Worm (Caenorhabditis elegans) whole organism, young adult: ENCODE measurements around the gene grd-8.

ENCODE experiments used
- B0019.2 ChIP-seq: fragments of 200-800 bp; sonication (Bioruptor generic); conservative IDR thresholded peaks from 2 replicates; pipeline ENCODE4 v1.3.6; 2022; ENCODE audit warnings: missing genetic modification reagents, missing genetic modification characterization, missing compliant biosample characterization
- B0035.1 ChIP-seq: sonication (generic microtip); optimal IDR thresholded peaks from 2 replicates; lab custom pipeline; 2016; ENCODE audit warnings: missing genetic modification characterization, mild to moderate bottlenecking, missing compliant biosample characterization, missing genotype, missing genetic modification reagents
- C06A6.2 ChIP-seq: fragments of 200-800 bp; sonication (Bioruptor generic); conservative IDR thresholded peaks from 2 replicates; pipeline ENCODE4 v1.3.6; 2022; ENCODE audit warnings: missing genetic modification characterization, missing compliant biosample characterization
- F23B12.7 ChIP-seq: sonication (generic microtip); optimal IDR thresholded peaks from 2 replicates; lab custom pipeline; 2017; ENCODE audit warnings: missing genetic modification characterization, mild to moderate bottlenecking, missing compliant biosample characterization, antibody characterized with exemption, moderate library complexity; ENCODE audit not compliant: insufficient read depth
- Y67H2A.10 ChIP-seq: fragments of 200-800 bp; sonication (Bioruptor generic); conservative IDR thresholded peaks from 2 replicates; pipeline ENCODE4 v1.3.6; 2022; ENCODE audit warnings: missing genetic modification reagents, missing genetic modification characterization, missing compliant biosample characterization
- Y79H2A.3 ChIP-seq: fragments of 200-800 bp; sonication (Bioruptor generic); conservative IDR thresholded peaks from 2 replicates; pipeline ENCODE4 v1.3.6; 2022; ENCODE audit warnings: missing genetic modification reagents, missing genetic modification characterization, missing compliant biosample characterization
- Y95B8A.8 ChIP-seq: fragments of 200-800 bp; sonication (Bioruptor generic); IDR thresholded peaks from 2 replicates; pipeline ENCODE4 v1.3.6; 2022; ENCODE audit warnings: missing genetic modification reagents, missing genetic modification characterization, missing compliant biosample characterization
- akir-1 ChIP-seq: fragments of 200-800 bp; sonication (Bioruptor generic); optimal IDR thresholded peaks from 2 replicates; lab custom pipeline; 2018; ENCODE audit warnings: mild to moderate bottlenecking, missing genetic modification characterization, moderate library complexity, missing compliant biosample characterization
- ama-1 ChIP-seq, 3 experiments: fragments of 150-350 bp in 1 of 3; sonication (generic microtip) in 2 of 3; optimal IDR thresholded peaks; 2 replicates each; lab custom pipeline; 2014 to 2018; ENCODE audit warnings: missing biosample characterization in 2 of 3, missing genetic modification characterization in 2 of 3, missing genetic modification reagents in 2 of 3
- aptf-3 ChIP-seq: fragments of 200-800 bp; sonication (Bioruptor generic); IDR thresholded peaks from 2 replicates; pipeline ENCODE4 v1.3.6; 2022; ENCODE audit warnings: missing genetic modification characterization, missing compliant biosample characterization
- atf-7 ChIP-seq: sonication (generic microtip); optimal IDR thresholded peaks from 2 replicates; lab custom pipeline; 2017; ENCODE audit warnings: mild to moderate bottlenecking, missing genetic modification characterization, missing compliant biosample characterization
- athp-1 ChIP-seq: sonication (generic microtip); optimal IDR thresholded peaks from 2 replicates; lab custom pipeline; 2017; ENCODE audit warnings: mild to moderate bottlenecking, missing genetic modification characterization, missing compliant biosample characterization
- attf-3 ChIP-seq: fragments of 200-800 bp; sonication (Bioruptor generic); conservative IDR thresholded peaks from 2 replicates; pipeline ENCODE4 v1.3.6; 2022; ENCODE audit warnings: missing genetic modification reagents, missing genetic modification characterization, missing compliant biosample characterization
- attf-5 ChIP-seq: fragments of 200-800 bp; sonication (Bioruptor generic); optimal IDR thresholded peaks from 2 replicates; lab custom pipeline; 2018; ENCODE audit warnings: mild to moderate bottlenecking, missing genetic modification characterization, missing compliant biosample characterization
- bed-2 ChIP-seq: fragments of 200-800 bp; sonication (Bioruptor generic); IDR thresholded peaks from 2 replicates; pipeline ENCODE4 v1.3.6; 2022; ENCODE audit warnings: missing genetic modification reagents, missing genetic modification characterization, missing compliant biosample characterization
- ccch-3 ChIP-seq: fragments of 200-800 bp; sonication (Bioruptor generic); optimal IDR thresholded peaks from 2 replicates; lab custom pipeline; 2018; ENCODE audit warnings: mild to moderate bottlenecking, missing genetic modification characterization, missing compliant biosample characterization
- cebp-1 ChIP-seq, 2 experiments: fragments of 200-800 bp in 1 of 2; sonication (Bioruptor generic) in 1 of 2; sonication (generic microtip) in 1 of 2; IDR thresholded peaks in 1 of 2; optimal IDR thresholded peaks in 1 of 2; 2 replicates each; pipeline versions ENCODE4 v1.3.6 to Lab custom; 2017 to 2022; ENCODE audit warnings: missing compliant biosample characterization in 2 of 2, missing genetic modification characterization in 2 of 2, mild to moderate bottlenecking in 1 of 2, missing genetic modification reagents in 1 of 2, moderate library complexity in 1 of 2
- cebp-2 ChIP-seq: fragments of 200-800 bp; sonication (Bioruptor generic); IDR thresholded peaks from 2 replicates; pipeline ENCODE4 v1.3.6; 2022; ENCODE audit warnings: missing genetic modification characterization, missing compliant biosample characterization
- ceh-100 ChIP-seq: fragments of 200-800 bp; sonication (Bioruptor generic); IDR thresholded peaks from 2 replicates; pipeline ENCODE4 v1.3.6; 2022; ENCODE audit warnings: missing genetic modification reagents, missing genetic modification characterization, missing compliant biosample characterization
- ceh-27 ChIP-seq: fragments of 200-800 bp; sonication (Bioruptor generic); optimal IDR thresholded peaks from 2 replicates; lab custom pipeline; 2018; ENCODE audit warnings: mild to moderate bottlenecking, missing genetic modification characterization, moderate library complexity, missing compliant biosample characterization
- dox-1 ChIP-seq: fragments of 200-800 bp; sonication (Bioruptor generic); IDR thresholded peaks from 2 replicates; pipeline ENCODE4 v1.3.6; 2022; ENCODE audit warnings: missing genetic modification reagents, missing genetic modification characterization, missing compliant biosample characterization
- egl-18 ChIP-seq: fragments of 200-800 bp; sonication (Bioruptor generic); IDR thresholded peaks from 2 replicates; pipeline ENCODE4 v1.3.6; 2022; ENCODE audit warnings: missing genetic modification reagents, missing genetic modification characterization, missing compliant biosample characterization
- egrh-3 ChIP-seq: fragments of 200-800 bp; sonication (Bioruptor generic); IDR thresholded peaks from 2 replicates; pipeline ENCODE4 v1.3.6; 2022; ENCODE audit warnings: missing genetic modification reagents, missing genetic modification characterization, missing compliant biosample characterization
- fkh-3 ChIP-seq: sonication (generic microtip); optimal IDR thresholded peaks from 2 replicates; lab custom pipeline; 2016; ENCODE audit warnings: mild to moderate bottlenecking, missing genetic modification characterization, missing compliant biosample characterization
- him-1 ChIP-seq: sonication (generic microtip); optimal IDR thresholded peaks from 2 replicates; lab custom pipeline; 2016; ENCODE audit warnings: missing genotype, missing genetic modification reagents, missing genetic modification characterization, missing compliant biosample characterization
- hmg-1.2 ChIP-seq: fragments of 200-800 bp; sonication (Bioruptor generic); IDR thresholded peaks from 2 replicates; pipeline ENCODE4 v1.3.6; 2022; ENCODE audit warnings: missing genetic modification reagents, missing genetic modification characterization, missing compliant biosample characterization
- lin-40 ChIP-seq: sonication (generic microtip); optimal IDR thresholded peaks from 2 replicates; lab custom pipeline; 2016; ENCODE audit warnings: missing genetic modification characterization, mild to moderate bottlenecking, missing compliant biosample characterization, missing genotype, missing genetic modification reagents
- madf-8 ChIP-seq: fragments of 200-800 bp; sonication (Bioruptor generic); conservative IDR thresholded peaks from 2 replicates; pipeline ENCODE4 v1.3.6; 2022; ENCODE audit warnings: missing genetic modification reagents, missing genetic modification characterization, missing compliant biosample characterization
- mcd-1 ChIP-seq: fragments of 200-800 bp; sonication (Bioruptor generic); IDR thresholded peaks from 2 replicates; pipeline ENCODE4 v1.3.6; 2022; ENCODE audit warnings: missing genetic modification reagents, missing genetic modification characterization, missing compliant biosample characterization
- mel-28 ChIP-seq: sonication (generic microtip); optimal IDR thresholded peaks from 2 replicates; lab custom pipeline; 2016; ENCODE audit warnings: borderline replicate concordance, mild to moderate bottlenecking, missing genetic modification characterization, missing compliant biosample characterization
- mxl-1 ChIP-seq: sonication (generic microtip); optimal IDR thresholded peaks from 2 replicates; lab custom pipeline; 2016; ENCODE audit warnings: missing genetic modification characterization, missing compliant biosample characterization
- nfya-1 ChIP-seq: sonication (generic microtip); optimal IDR thresholded peaks from 2 replicates; lab custom pipeline; 2017; ENCODE audit warnings: antibody characterized with exemption, missing compliant biosample characterization, missing genetic modification characterization, borderline replicate concordance; ENCODE audit not compliant: insufficient read depth
- nhr-80 ChIP-seq: sonication (generic microtip); optimal IDR thresholded peaks from 2 replicates; lab custom pipeline; 2016; ENCODE audit warnings: missing genetic modification characterization, missing compliant biosample characterization
- rpc-1 ChIP-seq, 2 experiments: fragments of 150-350 bp in 1 of 2; sonication (generic microtip) in 1 of 2; optimal IDR thresholded peaks; 2 replicates each; lab custom pipeline; 2014 to 2018; ENCODE audit warnings: missing biosample characterization in 1 of 2, missing genetic modification characterization in 1 of 2, missing genetic modification reagents in 1 of 2, missing genotype in 1 of 2
- sdz-38 ChIP-seq: sonication (generic microtip); optimal IDR thresholded peaks from 2 replicates; lab custom pipeline; 2016; ENCODE audit warnings: missing genotype, missing genetic modification characterization, missing compliant biosample characterization
- snpc-4 ChIP-seq, 5 experiments: fragments of 150-350 bp in 1 of 5; sonication (generic microtip) in 4 of 5; optimal IDR thresholded peaks; 2 replicates each; lab custom pipeline; 2014 to 2018; ENCODE audit warnings: missing genetic modification characterization in 5 of 5, missing biosample characterization in 3 of 5, antibody characterized with exemption in 2 of 5, mild to moderate bottlenecking in 2 of 5, missing compliant biosample characterization in 2 of 5, missing genotype in 2 of 5, moderate library complexity in 2 of 5, missing genetic modification reagents in 1 of 5
- zfh-2 ChIP-seq: fragments of 200-800 bp; sonication (Bioruptor generic); conservative IDR thresholded peaks from 2 replicates; pipeline ENCODE4 v1.3.6; 2022; ENCODE audit warnings: missing genetic modification reagents, missing genetic modification characterization, missing compliant biosample characterization
- zim-3 ChIP-seq: sonication (generic microtip); optimal IDR thresholded peaks from 2 replicates; lab custom pipeline; 2017; ENCODE audit warnings: mild to moderate bottlenecking, missing genetic modification characterization, moderate library complexity, missing compliant biosample characterization
- ztf-28 ChIP-seq: fragments of 200-800 bp; sonication (Bioruptor generic); IDR thresholded peaks from 2 replicates; pipeline ENCODE4 v1.3.6; 2022; ENCODE audit warnings: missing genetic modification reagents, missing genetic modification characterization, missing compliant biosample characterization

The grd-8 gene

DNA sequence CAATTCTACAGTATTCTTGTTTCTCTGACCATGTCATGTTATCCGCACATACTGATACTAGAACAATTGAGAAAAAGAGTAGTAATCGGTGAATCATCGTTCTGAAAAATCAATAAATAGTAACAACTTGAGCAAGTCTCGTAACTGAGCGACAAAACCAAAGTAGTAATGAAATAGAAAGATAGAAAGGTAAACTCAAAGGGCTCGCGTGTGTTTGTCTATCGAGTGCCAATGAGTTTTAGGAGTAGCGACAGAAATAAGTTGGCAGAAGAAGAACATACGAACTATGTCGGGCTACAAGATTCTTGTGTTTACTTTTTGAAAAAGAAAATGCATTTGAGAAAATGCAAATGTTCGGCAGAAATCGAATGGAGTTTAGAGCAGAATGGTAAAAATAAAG lies 2.8 kb upstream of the grd-8 start, which contains the start of gene C37C3.12:
Gene C37C3.12 (minus strand): TSS at position 101 of the 400 bp plus-strand sequence.
- TF ChIP-seq Y95B8A.8 (GFP tag; lab: Robert Waterston, UW) (no peak), rpc-1 (optimal IDR thresholded peaks at IDR 0.05; lab: Kevin White, UChicago) (no peak), rpc-1 (tag; optimal IDR thresholded peaks at IDR 0.05; lab: Kevin White, UChicago) (no peak), him-1 (tag; lab: Kevin White, UChicago) (no peak), bed-2 (GFP tag; lab: Robert Waterston, UW) (no peak)

- TF ChIP-seq snpc-4 (GFP tag; optimal IDR thresholded peaks at IDR 0.05; lab: Kevin White, UChicago): no peak
- TF ChIP-seq snpc-4 (tag; optimal IDR thresholded peaks at IDR 0.05; lab: Kevin White, UChicago): no peak
- TF ChIP-seq atf-7 (tag; lab: Kevin White, UChicago): no peak
- TF ChIP-seq hmg-1.2 (GFP tag; lab: Robert Waterston, UW): 0 out of 2 replicates have a peak, but pooled peaks have one; percentile 6
- no peak for TF ChIP-seq sdz-38 (tag; lab: Kevin White, UChicago)
- TF ChIP-seq ztf-28: no peak
- peak; percentile 84 for TF ChIP-seq ama-1 (optimal IDR thresholded peaks at IDR 0.05; lab: Kevin White, UChicago)
- TF ChIP-seq ama-1 (GFP tag; optimal IDR thresholded peaks at IDR 0.05; lab: Kevin White, UChicago): no peak
- TF ChIP-seq egl-18 (GFP tag; lab: Robert Waterston, UW): no peak
- peak; percentile 26 for TF ChIP-seq ceh-27 (GFP tag; lab: Kevin White, UChicago)
- no peak for TF ChIP-seq nfya-1 (tag; lab: Kevin White, UChicago)
- TF ChIP-seq Y79H2A.3 (GFP tag; lab: Robert Waterston, UW): no peak
- no peak for TF ChIP-seq egrh-3 (GFP tag; lab: Robert Waterston, UW)
- no peak for TF ChIP-seq ceh-100 (GFP tag; lab: Robert Waterston, UW)
These were observed 4.8 kb downstream of the grd-8 start, which contains the start of gene memo-1 for ce11 chrV:7847170-7847569. memo-1 (minus strand) TSS chrV:7847171.

ce11 chrV:7847687-7848086 lies 5.4 kb downstream of the grd-8 start:
- no peak for TF ChIP-seq cebp-2
- TF ChIP-seq athp-1 (tag; lab: Kevin White, UChicago): no peak
- no peak for TF ChIP-seq mxl-1 (tag; lab: Kevin White, UChicago)
- TF ChIP-seq aptf-3 (GFP tag; lab: Robert Waterston, UW): no peak
- no peak for TF ChIP-seq ama-1 (optimal IDR thresholded peaks at IDR 0.05; lab: Kevin White, UChicago)
- no peak for TF ChIP-seq ama-1 (GFP tag; optimal IDR thresholded peaks at IDR 0.05; lab: Kevin White, UChicago)
- no peak for TF ChIP-seq nfya-1 (tag; lab: Kevin White, UChicago)
- no peak for TF ChIP-seq C06A6.2 (GFP tag; lab: Robert Waterston, UW)
- no peak for TF ChIP-seq madf-8

DNA sequence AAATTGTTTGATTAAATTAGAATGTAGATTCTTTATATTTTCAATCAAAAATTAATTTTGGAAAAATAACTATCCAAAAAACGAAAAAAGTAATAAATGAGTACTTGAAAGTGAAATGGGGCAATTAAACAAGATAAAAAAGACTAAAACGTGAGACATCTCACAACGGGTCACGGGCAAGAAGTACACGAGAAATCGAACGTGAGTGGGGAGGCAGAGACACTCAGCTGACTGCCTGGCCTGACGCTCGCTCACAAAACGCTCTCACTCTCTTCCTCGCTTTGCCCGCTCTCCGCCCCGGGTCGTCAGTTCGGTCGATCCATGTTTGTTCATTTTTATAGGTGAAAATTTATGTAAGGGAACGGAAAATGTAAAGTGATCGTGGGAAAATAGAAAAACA lies 5.9 kb downstream of the grd-8 start:
- no peak for TF ChIP-seq snpc-4 (GFP tag; optimal IDR thresholded peaks at IDR 0.05; lab: Kevin White, UChicago)
- TF ChIP-seq snpc-4 (tag; optimal IDR thresholded peaks at IDR 0.05; lab: Kevin White, UChicago): peak in 1 of 4 experiments; percentile 8
- TF ChIP-seq attf-5 (GFP tag; lab: Kevin White, UChicago): peak; percentile 19
- TF ChIP-seq dox-1 (GFP tag; lab: Robert Waterston, UW): peak; percentile 50; the same call in 1 of the 2 replicates
- TF ChIP-seq egrh-3 (GFP tag; lab: Robert Waterston, UW): peak; percentile 57; the same call in 1 of the 2 replicates
- TF ChIP-seq attf-3 (GFP tag; lab: Robert Waterston, UW): no peak
- TF ChIP-seq Y67H2A.10 (GFP tag; lab: Robert Waterston, UW): no peak
- no peak for TF ChIP-seq cebp-1 (GFP tag; IDR thresholded peaks at IDR 0.05; lab: Robert Waterston, UW)
- peak; percentile 65 for TF ChIP-seq cebp-1 (tag; optimal IDR thresholded peaks at IDR 0.05; lab: Kevin White, UChicago)
- TF ChIP-seq atf-7 (tag; lab: Kevin White, UChicago): peak; percentile 2
- TF ChIP-seq ccch-3: no peak
- peak; percentile 33 for TF ChIP-seq ceh-27 (GFP tag; lab: Kevin White, UChicago)
- peak; percentile 49 for TF ChIP-seq nhr-80 (tag; lab: Kevin White, UChicago)
- TF ChIP-seq mcd-1 (GFP tag; lab: Robert Waterston, UW): peak; percentile 24; the same call in 1 of the 2 replicates
- TF ChIP-seq hmg-1.2 (GFP tag; lab: Robert Waterston, UW): peak; percentile 30; the same call in 1 of the 2 replicates
- TF ChIP-seq fkh-3: no peak
- no peak for TF ChIP-seq zim-3 (tag; lab: Kevin White, UChicago)
- no peak for TF ChIP-seq F23B12.7 (tag; lab: Kevin White, UChicago)
- TF ChIP-seq B0019.2: no peak
- TF ChIP-seq B0035.1 (tag; lab: Kevin White, UChicago): no peak
- TF ChIP-seq lin-40: peak; percentile 10
- peak; percentile 10 for TF ChIP-seq mel-28 (tag; lab: Kevin White, UChicago)
- TF ChIP-seq akir-1 (GFP tag; lab: Kevin White, UChicago): no peak
- peak; percentile 90 for TF ChIP-seq zfh-2
